Worm (Caenorhabditis elegans): ENCODE results near the gene Y22D7AL.9.

- TF ChIP-seq nhr-77 (tag; optimal IDR thresholded peaks at IDR 0.05) (no peak), ZK546.5 (tag; optimal IDR thresholded peaks at IDR 0.05) (no peak), aly-2 (tag; optimal IDR thresholded peaks at IDR 0.05) (no peak), jun-1 (tag; optimal IDR thresholded peaks at IDR 0.05) (no peak), lin-15B (tag; optimal IDR thresholded peaks at IDR 0.05) (peak; percentile 68), fos-1 (tag; optimal IDR thresholded peaks at IDR 0.05) (no peak), hmg-11 (tag; optimal IDR thresholded peaks at IDR 0.05) (no peak), elt-1 (tag; optimal IDR thresholded peaks at IDR 0.05) (no peak), lsy-12 (tag; optimal IDR thresholded peaks at IDR 0.05) (peak; percentile 42), zag-1 (tag; optimal IDR thresholded peaks at IDR 0.05) (no peak), mdl-1 (tag; optimal IDR thresholded peaks at IDR 0.05) (no peak), unc-39 (tag; optimal IDR thresholded peaks at IDR 0.05) (no peak), ztf-11 (tag; optimal IDR thresholded peaks at IDR 0.05) (no peak)
Measured at ce11 chrIII:1616245-1617026, 2.6 kb upstream of the Y22D7AL.9 start.
